Fruit fly (Drosophila melanogaster): Measurements from ENCODE around the gene tll.

tll gene

dm6 chr3R:30805762-30806371, 46.2 kb upstream of the tll start:
- peak; percentile 97 for TF ChIP-seq sd (tag; optimal IDR thresholded peaks at IDR 0.05)
- no peak for TF ChIP-seq bigmax (GFP tag; optimal IDR thresholded peaks at IDR 0.05)
- TF ChIP-seq Xrp1 (GFP tag; IDR thresholded peaks at IDR 0.05), result 0 out of 2 replicates have a peak, but pooled peaks have one; percentile 36
- TF ChIP-seq Myb (GFP tag; optimal IDR thresholded peaks at IDR 0.05), result peak; percentile 5
- peak in 1 of 3 experiments; percentile 74 for TF ChIP-seq Stat92E (GFP tag; optimal IDR thresholded peaks at IDR 0.05)
- peak in 1 of 3 experiments; percentile 80 for TF ChIP-seq lola (GFP tag; optimal IDR thresholded peaks at IDR 0.05)
- no peak for TF ChIP-seq CG10565 (GFP tag; optimal IDR thresholded peaks at IDR 0.05)
- TF ChIP-seq crol (GFP tag; IDR thresholded peaks at IDR 0.05), result peak; percentile 51
- no peak for TF ChIP-seq CG9215 (GFP tag; IDR thresholded peaks at IDR 0.05)
- peak; percentile 9 for TF ChIP-seq sug (tag; optimal IDR thresholded peaks at IDR 0.05)
- no peak for TF ChIP-seq lbe (GFP tag; optimal IDR thresholded peaks at IDR 0.05)
- peak; percentile 73 for TF ChIP-seq zf30C (GFP tag; optimal IDR thresholded peaks at IDR 0.05)
- peak; percentile 98 for TF ChIP-seq CG8478 (optimal IDR thresholded peaks at IDR 0.05)
- TF ChIP-seq Six4 (GFP tag; optimal IDR thresholded peaks at IDR 0.05), result no peak
- TF ChIP-seq ewg (GFP tag; optimal IDR thresholded peaks at IDR 0.05), result peak; percentile 64
- TF ChIP-seq kah (GFP tag; optimal IDR thresholded peaks at IDR 0.05), result peak; percentile 60
- peak; percentile 70 for TF ChIP-seq CG10321 (GFP tag; IDR thresholded peaks at IDR 0.05)
- TF ChIP-seq trem (tag; optimal IDR thresholded peaks at IDR 0.05), result no peak
- TF ChIP-seq CG12769 (tag; optimal IDR thresholded peaks at IDR 0.05), result peak; percentile 7
- TF ChIP-seq CG34422 (GFP tag; IDR thresholded peaks at IDR 0.05), result peak; percentile 45; the same call in 1 of the 3 replicates
- no peak for TF ChIP-seq Taf1 (GFP tag; IDR thresholded peaks at IDR 0.05)
- TF ChIP-seq Hr3 (GFP tag; optimal IDR thresholded peaks at IDR 0.05), result no peak
- TF ChIP-seq CG15269 (tag; optimal IDR thresholded peaks at IDR 0.05), result no peak
- TF ChIP-seq esg (GFP tag; conservative IDR thresholded peaks at IDR 0.05), result no peak
- TF ChIP-seq cg (GFP tag; optimal IDR thresholded peaks at IDR 0.05), result peak; percentile 99
- no peak for TF ChIP-seq CG17328 (GFP tag; IDR thresholded peaks at IDR 0.05)
- TF ChIP-seq sna (GFP tag; IDR thresholded peaks at IDR 0.05; ENCODE audit: partially characterized antibody), result peak; percentile 11; the same call in 1 of the 2 replicates
- peak; percentile 68 for TF ChIP-seq Med (GFP tag)
- 0 out of 3 replicates have a peak, but pooled peaks have one; percentile 27 for TF ChIP-seq otp (GFP tag; IDR thresholded peaks at IDR 0.05)
- peak; percentile 58 to 88 for TF ChIP-seq Trl (optimal IDR thresholded peaks at IDR 0.05)
- no peak for TF ChIP-seq Trl (GFP tag; optimal IDR thresholded peaks at IDR 0.05)
- TF ChIP-seq CG4617 (GFP tag; optimal IDR thresholded peaks at IDR 0.05; ENCODE audit: borderline replicate concordance), result peak; percentile 84
- peak; percentile 85 for TF ChIP-seq CG15479 (GFP tag; optimal IDR thresholded peaks at IDR 0.05)
- TF ChIP-seq CG9932 (GFP tag; IDR thresholded peaks at IDR 0.05), result no peak
- no peak for TF ChIP-seq CG33557 (GFP tag; optimal IDR thresholded peaks at IDR 0.05)
- no peak for TF ChIP-seq ara (GFP tag; IDR thresholded peaks at IDR 0.05)
- TF ChIP-seq Elba2 (GFP tag; optimal IDR thresholded peaks at IDR 0.05), result peak; percentile 70
- 0 out of 2 replicates have a peak, but pooled peaks have one; percentile 18 for TF ChIP-seq CG32767 (GFP tag; IDR thresholded peaks at IDR 0.05)
- peak; percentile 87 for TF ChIP-seq oc (tag; optimal IDR thresholded peaks at IDR 0.05)
- peak; percentile 50; the same call in 1 of the 2 replicates for TF ChIP-seq CG4360 (GFP tag; IDR thresholded peaks at IDR 0.05)
- TF ChIP-seq Nf-YA (GFP tag; IDR thresholded peaks at IDR 0.05), result no peak
- TF ChIP-seq CG6254 (GFP tag; optimal IDR thresholded peaks at IDR 0.05), result peak; percentile 5
- no peak for TF ChIP-seq jigr1 (GFP tag; IDR thresholded peaks at IDR 0.05)
- peak; percentile 66 for TF ChIP-seq kni (GFP tag; optimal IDR thresholded peaks at IDR 0.05)
- TF ChIP-seq scrt (GFP tag; optimal IDR thresholded peaks at IDR 0.05), result peak; percentile 97
- TF ChIP-seq sens-2 (GFP tag; IDR thresholded peaks at IDR 0.05), result 0 out of 2 replicates have a peak, but pooled peaks have one; percentile 30
- TF ChIP-seq HmgZ (tag; optimal IDR thresholded peaks at IDR 0.05), result peak; percentile 26
- TF ChIP-seq Atf6 (GFP tag; IDR thresholded peaks at IDR 0.05), result 0 out of 2 replicates have a peak, but pooled peaks have one; percentile 13
- no peak for TF ChIP-seq CG9727 (GFP tag; optimal IDR thresholded peaks at IDR 0.05)
- TF ChIP-seq vvl (GFP tag; IDR thresholded peaks at IDR 0.05), result peak; percentile 72
